Fruit fly (Drosophila melanogaster): ENCODE data around the gene Apc.

Gene Apc

DNA sequence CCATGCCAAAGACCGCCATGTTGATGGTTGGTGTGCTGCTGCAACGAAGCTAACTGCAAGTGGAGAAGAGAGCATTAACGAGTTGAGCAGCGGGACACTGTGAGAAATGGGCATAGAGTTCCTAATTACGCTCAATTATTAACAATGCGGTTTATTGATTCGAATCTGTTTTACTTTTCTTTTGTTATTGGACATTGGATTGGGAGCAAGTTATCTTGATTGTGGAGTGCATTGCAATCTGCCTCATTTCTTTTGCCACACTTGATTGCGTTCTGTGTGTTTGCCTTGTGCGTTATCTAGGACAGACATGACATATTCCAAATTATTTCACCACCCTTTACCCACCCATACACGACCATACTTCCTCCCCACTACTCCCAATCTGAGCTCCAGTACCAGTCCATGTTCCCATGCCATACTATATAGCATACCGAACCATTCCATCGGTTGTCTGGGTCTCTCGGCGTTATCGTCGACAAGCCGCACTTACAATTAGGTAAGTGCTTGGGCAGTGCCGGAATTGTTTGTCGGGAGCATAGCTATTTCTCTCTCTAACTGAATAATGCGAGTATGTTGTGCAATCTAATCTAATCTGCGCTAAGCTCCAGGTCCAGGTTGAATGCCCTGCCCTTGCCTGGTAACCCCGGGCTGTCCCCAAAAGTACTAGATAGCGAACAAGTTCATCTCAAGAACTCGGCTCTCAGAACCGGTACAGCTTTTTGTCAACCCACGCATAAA, 12.9 kb upstream of the Apc start (continued):
- TF ChIP-seq pnt (GFP tag; optimal IDR thresholded peaks at IDR 0.05) = peak; percentile 35
- no peak for TF ChIP-seq ERR (GFP tag; optimal IDR thresholded peaks at IDR 0.05)
- TF ChIP-seq CG1647 (GFP tag; optimal IDR thresholded peaks at IDR 0.05) = no peak
- peak; percentile 52 for TF ChIP-seq CG6689 (GFP tag; IDR thresholded peaks at IDR 0.05)
- TF ChIP-seq CG2875 (GFP tag; optimal IDR thresholded peaks at IDR 0.05) = no peak
- no peak for TF ChIP-seq Poxn (GFP tag; IDR thresholded peaks at IDR 0.05)
- TF ChIP-seq Xbp1 (GFP tag; optimal IDR thresholded peaks at IDR 0.05) = peak; percentile 44
- TF ChIP-seq CG2889 (GFP tag; IDR thresholded peaks at IDR 0.05) = no peak
- TF ChIP-seq scrt (GFP tag; optimal IDR thresholded peaks at IDR 0.05) = no peak
- TF ChIP-seq ttk (GFP tag; IDR thresholded peaks at IDR 0.05) = peak; percentile 51
- TF ChIP-seq lab (GFP tag; optimal IDR thresholded peaks at IDR 0.05) = peak; percentile 44
- no peak for TF ChIP-seq ham (GFP tag; IDR thresholded peaks at IDR 0.05)
- peak; percentile 18 for TF ChIP-seq HLH54F (GFP tag; optimal IDR thresholded peaks at IDR 0.05)
- no peak for TF ChIP-seq Dbx (GFP tag; IDR thresholded peaks at IDR 0.05)
- no peak for TF ChIP-seq MESR4 (GFP tag; optimal IDR thresholded peaks at IDR 0.05)
- no peak for TF ChIP-seq run (tag; optimal IDR thresholded peaks at IDR 0.05)
- TF ChIP-seq CG4707 (GFP tag; optimal IDR thresholded peaks at IDR 0.05) = peak; percentile 7
- peak; percentile 23 for TF ChIP-seq peb (GFP tag; IDR thresholded peaks at IDR 0.05)
- TF ChIP-seq CG3163 (GFP tag; optimal IDR thresholded peaks at IDR 0.05) = no peak
- 0 out of 2 replicates have a peak, but pooled peaks have one; percentile 15 for TF ChIP-seq GATAe (GFP tag; conservative IDR thresholded peaks at IDR 0.05)
- TF ChIP-seq sens-2 (GFP tag; IDR thresholded peaks at IDR 0.05) = peak; percentile 41; the same call in 1 of the 2 replicates
- TF ChIP-seq luna (GFP tag; optimal IDR thresholded peaks at IDR 0.05) = no peak
- TF ChIP-seq shn (GFP tag; optimal IDR thresholded peaks at IDR 0.05) = peak; percentile 2
- peak; percentile 42 for TF ChIP-seq Ssrp (tag; optimal IDR thresholded peaks at IDR 0.05)
- no peak for TF ChIP-seq CG3995 (GFP tag; optimal IDR thresholded peaks at IDR 0.05)
- TF ChIP-seq knrl (GFP tag; IDR thresholded peaks at IDR 0.05; ENCODE audit: partially characterized antibody) = no peak
- peak; percentile 17 for TF ChIP-seq Dad (GFP tag; optimal IDR thresholded peaks at IDR 0.05)
- TF ChIP-seq CG34376 (GFP tag; optimal IDR thresholded peaks at IDR 0.05) = no peak
- peak; percentile 69 for TF ChIP-seq zfh1 (GFP tag; IDR thresholded peaks at IDR 0.05)
- TF ChIP-seq Dfd (GFP tag; optimal IDR thresholded peaks at IDR 0.05) = no peak
- no peak for TF ChIP-seq Hmr (GFP tag; optimal IDR thresholded peaks at IDR 0.05)
- TF ChIP-seq corto (GFP tag; optimal IDR thresholded peaks at IDR 0.05) = no peak
- peak; percentile 37 for TF ChIP-seq CG4424 (GFP tag; optimal IDR thresholded peaks at IDR 0.05)
- peak; percentile 34 for TF ChIP-seq pum (GFP tag; optimal IDR thresholded peaks at IDR 0.05)
- TF ChIP-seq HHEX (GFP tag; optimal IDR thresholded peaks at IDR 0.05) = peak; percentile 11
- TF ChIP-seq Sin3A (optimal IDR thresholded peaks at IDR 0.05) = no peak
- no peak for TF ChIP-seq sug (tag; optimal IDR thresholded peaks at IDR 0.05)
- TF ChIP-seq phol (tag; optimal IDR thresholded peaks at IDR 0.05) = peak; percentile 56
- TF ChIP-seq chif (GFP tag; optimal IDR thresholded peaks at IDR 0.05) = peak; percentile 18 to 63
- no peak for TF ChIP-seq lbe (GFP tag; optimal IDR thresholded peaks at IDR 0.05)
- TF ChIP-seq chinmo (GFP tag; IDR thresholded peaks at IDR 0.05; ENCODE audit: partially characterized antibody) = no peak
- TF ChIP-seq ara (GFP tag; IDR thresholded peaks at IDR 0.05) = 0 out of 2 replicates have a peak, but pooled peaks have one; percentile 39
- no peak for TF ChIP-seq eve (GFP tag; optimal IDR thresholded peaks at IDR 0.05)
- no peak for TF ChIP-seq pan (optimal IDR thresholded peaks at IDR 0.05)
- peak in 1 of 2 experiments; percentile 47 for TF ChIP-seq pan (GFP tag; optimal IDR thresholded peaks at IDR 0.05 in 1 of 2, IDR thresholded peaks at IDR 0.05 in 1 of 2)
- TF ChIP-seq CG3281 (GFP tag; optimal IDR thresholded peaks at IDR 0.05) = no peak
- 0 out of 2 replicates have a peak, but pooled peaks have one; percentile 21 for TF ChIP-seq danr (GFP tag; IDR thresholded peaks at IDR 0.05)
- peak; percentile 54 for TF ChIP-seq Antp (GFP tag; optimal IDR thresholded peaks at IDR 0.05)
- no peak for TF ChIP-seq Bgb (GFP tag; IDR thresholded peaks at IDR 0.05; ENCODE audit: partially characterized antibody)
- no peak for TF ChIP-seq vfl (GFP tag; optimal IDR thresholded peaks at IDR 0.05)
